Worm (Caenorhabditis elegans) whole organism, midembryonic: ENCODE measurements around the gene exc-6.

Source experiments
- flt-1 ChIP-seq: fragments of 200-800 bp; sonication (Bioruptor generic); IDR thresholded peaks from 2 replicates; pipeline ENCODE4 v1.3.6; 2022; ENCODE audit warnings: missing genetic modification characterization, missing compliant biosample characterization
- med-1 ChIP-seq: sonication (generic microtip); optimal IDR thresholded peaks from 2 replicates; lab custom pipeline; 2017; ENCODE audit warnings: missing genetic modification characterization, mild to moderate bottlenecking, missing compliant biosample characterization, antibody characterized with exemption, missing genetic modification reagents; ENCODE audit not compliant: insufficient read depth

- TF ChIP-seq med-1 (GFP tag; lab: Kevin White, UChicago) = no peak
- no peak for TF ChIP-seq flt-1 (GFP tag; lab: Robert Waterston, UW)
Measured at ce11 chrIII:1054096-1054495, 48.9 kb upstream of the exc-6 start.
